Worm (Caenorhabditis elegans) whole organism, midembryonic: ENCODE results near the gene srx-24.

Experiments
- T22C8.4 ChIP-seq: fragments of 200-800 bp; sonication (Bioruptor generic); IDR thresholded peaks from 2 replicates; pipeline ENCODE4 v1.3.6; 2022; ENCODE audit warnings: missing genetic modification characterization, missing compliant biosample characterization
- cog-1 ChIP-seq: sonication (generic microtip); optimal IDR thresholded peaks from 2 replicates; lab custom pipeline; 2016; ENCODE audit warnings: missing genetic modification characterization, missing compliant biosample characterization
- flt-1 ChIP-seq: fragments of 200-800 bp; sonication (Bioruptor generic); IDR thresholded peaks from 2 replicates; pipeline ENCODE4 v1.3.6; 2022; ENCODE audit warnings: missing genetic modification characterization, missing compliant biosample characterization
- klf-2 ChIP-seq: fragments of 200-800 bp; sonication (Bioruptor generic); conservative IDR thresholded peaks from 2 replicates; pipeline ENCODE4 v1.3.6; 2022; ENCODE audit warnings: missing genetic modification reagents, missing genetic modification characterization, missing compliant biosample characterization
- med-1 ChIP-seq: sonication (generic microtip); optimal IDR thresholded peaks from 2 replicates; lab custom pipeline; 2017; ENCODE audit warnings: missing genetic modification characterization, mild to moderate bottlenecking, missing compliant biosample characterization, antibody characterized with exemption, missing genetic modification reagents; ENCODE audit not compliant: insufficient read depth
- ref-1 ChIP-seq: fragments of 200-800 bp; sonication (Bioruptor generic); conservative IDR thresholded peaks from 2 replicates; pipeline ENCODE4 v1.3.6; 2022; ENCODE audit warnings: missing genetic modification reagents, missing genetic modification characterization, missing compliant biosample characterization
- tab-1 ChIP-seq: fragments of 200-800 bp; sonication (Bioruptor generic); IDR thresholded peaks from 2 replicates; pipeline ENCODE4 v1.3.6; 2022; ENCODE audit warnings: missing genetic modification characterization, missing compliant biosample characterization
- ztf-23 ChIP-seq: fragments of 200-800 bp; sonication (Bioruptor generic); IDR thresholded peaks from 2 replicates; pipeline ENCODE4 v1.3.6; 2022; ENCODE audit warnings: missing genetic modification reagents, missing genetic modification characterization, missing compliant biosample characterization
- ztf-29 ChIP-seq: fragments of 200-800 bp; sonication (Bioruptor generic); IDR thresholded peaks from 2 replicates; pipeline ENCODE4 v1.3.6; 2022; ENCODE audit warnings: missing genetic modification reagents, missing genetic modification characterization, missing compliant biosample characterization

srx-24 gene

ce11 chrV:2765052-2765451 is 15.1 kb upstream of the srx-24 start, which contains the start of gene dhs-14:
Gene dhs-14, minus strand, starts transcription at chrV:2765200.
- TF ChIP-seq tab-1 (GFP tag; lab: Robert Waterston, UW) (no peak), ref-1 (no peak), flt-1 (GFP tag; lab: Robert Waterston, UW) (no peak), T22C8.4 (GFP tag; lab: Robert Waterston, UW) (no peak), klf-2 (GFP tag; lab: Robert Waterston, UW) (no peak), ztf-29 (no peak)

ce11 chrV:2763105-2763504 is 13.2 kb upstream of the srx-24 start, which contains the start of gene R05D8.7:
Gene R05D8.7, minus strand, starts transcription at chrV:2763208.
- TF ChIP-seq klf-2 (GFP tag; lab: Robert Waterston, UW): no peak
- no peak for TF ChIP-seq ztf-23 (GFP tag; lab: Robert Waterston, UW)
- TF ChIP-seq T22C8.4 (GFP tag; lab: Robert Waterston, UW): no peak
- TF ChIP-seq flt-1 (GFP tag; lab: Robert Waterston, UW): no peak
- TF ChIP-seq tab-1 (GFP tag; lab: Robert Waterston, UW): no peak
- no peak for TF ChIP-seq ref-1

ce11 chrV:2761470-2761869 is 11.6 kb upstream of the srx-24 start:
- no peak for TF ChIP-seq T22C8.4 (GFP tag; lab: Robert Waterston, UW)
- no peak for TF ChIP-seq ztf-23 (GFP tag; lab: Robert Waterston, UW)
- no peak for TF ChIP-seq cog-1 (tag; lab: Kevin White, UChicago)
- no peak for TF ChIP-seq tab-1 (GFP tag; lab: Robert Waterston, UW)
- TF ChIP-seq klf-2 (GFP tag; lab: Robert Waterston, UW): no peak
- no peak for TF ChIP-seq ref-1
- no peak for TF ChIP-seq med-1 (GFP tag; lab: Kevin White, UChicago)
- no peak for TF ChIP-seq flt-1 (GFP tag; lab: Robert Waterston, UW)
- no peak for TF ChIP-seq ztf-29

ce11 chrV:2759456-2759855 is 9.6 kb upstream of the srx-24 start, which contains the start of gene srg-58:
Gene srg-58, minus strand, starts transcription at chrV:2759556.
- no peak for TF ChIP-seq T22C8.4 (GFP tag; lab: Robert Waterston, UW)
- no peak for TF ChIP-seq klf-2 (GFP tag; lab: Robert Waterston, UW)
- TF ChIP-seq ref-1: no peak
- no peak for TF ChIP-seq ztf-23 (GFP tag; lab: Robert Waterston, UW)
- TF ChIP-seq tab-1 (GFP tag; lab: Robert Waterston, UW): no peak

ce11 chrV:2758437-2758836 is 8.5 kb upstream of the srx-24 start:
- TF ChIP-seq T22C8.4 (GFP tag; lab: Robert Waterston, UW) (no peak), ref-1 (no peak), tab-1 (GFP tag; lab: Robert Waterston, UW) (0 out of 2 replicates have a peak, but pooled peaks have one; percentile 39), ztf-23 (GFP tag; lab: Robert Waterston, UW) (no peak), klf-2 (GFP tag; lab: Robert Waterston, UW) (0 out of 2 replicates have a peak, but pooled peaks have one; percentile 11)

ce11 chrV:2757226-2757893 is 7.5 kb upstream of the srx-24 start, which contains the start of gene srx-28:
Gene srx-28, minus strand, starts transcription at chrV:2757276.
- TF ChIP-seq tab-1 (GFP tag; lab: Robert Waterston, UW) (no peak), T22C8.4 (GFP tag; lab: Robert Waterston, UW) (no peak), cog-1 (tag; lab: Kevin White, UChicago) (no peak), flt-1 (GFP tag; lab: Robert Waterston, UW) (no peak), ztf-23 (GFP tag; lab: Robert Waterston, UW) (no peak), med-1 (GFP tag; lab: Kevin White, UChicago) (no peak), ref-1 (no peak), klf-2 (GFP tag; lab: Robert Waterston, UW) (no peak), ztf-29 (no peak)

- TF ChIP-seq tab-1 (GFP tag; lab: Robert Waterston, UW): no peak
- no peak for TF ChIP-seq ref-1
- no peak for TF ChIP-seq flt-1 (GFP tag; lab: Robert Waterston, UW)
- no peak for TF ChIP-seq ztf-23 (GFP tag; lab: Robert Waterston, UW)
- TF ChIP-seq ztf-29: no peak
- TF ChIP-seq T22C8.4 (GFP tag; lab: Robert Waterston, UW): no peak
- no peak for TF ChIP-seq cog-1 (tag; lab: Kevin White, UChicago)
- TF ChIP-seq klf-2 (GFP tag; lab: Robert Waterston, UW): no peak
- no peak for TF ChIP-seq med-1 (GFP tag; lab: Kevin White, UChicago)
Observed at ce11 chrV:2753007-2753406, 3.1 kb upstream of the srx-24 start, which contains the start of gene srx-26. Gene srx-26, minus strand, starts transcription at chrV:2753107.

ce11 chrV:2746404-2746803 is 3.5 kb downstream of the srx-24 start:
- TF ChIP-seq ref-1 (no peak), T22C8.4 (GFP tag; lab: Robert Waterston, UW) (no peak), cog-1 (tag; lab: Kevin White, UChicago) (no peak), ztf-29 (no peak)

- no peak for TF ChIP-seq ztf-23 (GFP tag; lab: Robert Waterston, UW)
- TF ChIP-seq klf-2 (GFP tag; lab: Robert Waterston, UW): no peak
Observed at ce11 chrV:2742298-2742697, 7.6 kb downstream of the srx-24 start, which contains the start of gene srg-62. Gene srg-62, minus strand, starts transcription at chrV:2742398.

ce11 chrV:2740228-2740627 is 9.7 kb downstream of the srx-24 start, which contains the start of gene srg-61:
Gene srg-61, minus strand, starts transcription at chrV:2740328.
- TF ChIP-seq med-1 (GFP tag; lab: Kevin White, UChicago) (no peak), ztf-29 (no peak), klf-2 (GFP tag; lab: Robert Waterston, UW) (no peak), ref-1 (no peak), tab-1 (GFP tag; lab: Robert Waterston, UW) (no peak), flt-1 (GFP tag; lab: Robert Waterston, UW) (no peak)
